Fruit fly (Drosophila melanogaster): ENCODE results near the gene CarT.

- TF ChIP-seq pan (optimal IDR thresholded peaks at IDR 0.05) (no peak), pan (GFP tag; optimal IDR thresholded peaks at IDR 0.05 in 1 of 2, IDR thresholded peaks at IDR 0.05 in 1 of 2) (no peak), Pdp1 (GFP tag; optimal IDR thresholded peaks at IDR 0.05) (no peak), Hsf (GFP tag; optimal IDR thresholded peaks at IDR 0.05) (no peak), CG18476 (GFP tag; optimal IDR thresholded peaks at IDR 0.05) (no peak), dmrt99B (tag; optimal IDR thresholded peaks at IDR 0.05) (no peak), Bteb2 (GFP tag; optimal IDR thresholded peaks at IDR 0.05) (no peak), lola (GFP tag; optimal IDR thresholded peaks at IDR 0.05) (no peak)
Observed at dm6 chr2L:20690055-20690454, 40.0 kb downstream of the CarT start.
